Worm (Caenorhabditis elegans) whole organism, mixed stage, embryonic: ENCODE data around the gene tbp-1.

ENCODE experiments used
- M03D4.4 ChIP-seq: sonication (generic microtip); optimal IDR thresholded peaks from 2 replicates; lab custom pipeline; 2017; ENCODE audit warnings: mild to moderate bottlenecking, missing genetic modification characterization, missing compliant biosample characterization
- ceh-43 ChIP-seq: fragments of 200-800 bp; sonication (Bioruptor generic); optimal IDR thresholded peaks from 2 replicates; lab custom pipeline; 2018; ENCODE audit warnings: mild to moderate bottlenecking, missing genetic modification characterization, moderate library complexity, missing compliant biosample characterization
- cnd-1 ChIP-seq: fragments of 200-800 bp; sonication (Bioruptor generic); optimal IDR thresholded peaks from 2 replicates; lab custom pipeline; 2018; ENCODE audit warnings: mild to moderate bottlenecking, missing genetic modification characterization, missing compliant biosample characterization
- elt-3 ChIP-seq: fragments of 150-350 bp; optimal IDR thresholded peaks from 2 replicates; lab custom pipeline; 2014; ENCODE audit warnings: missing biosample characterization, missing genetic modification characterization
- flh-1 ChIP-seq: fragments of 200-800 bp; sonication (Bioruptor generic); optimal IDR thresholded peaks from 2 replicates; lab custom pipeline; 2018; ENCODE audit warnings: mild to moderate bottlenecking, missing genetic modification characterization, moderate library complexity, missing compliant biosample characterization
- mab-5 ChIP-seq: fragments of 150-350 bp; optimal IDR thresholded peaks from 2 replicates; lab custom pipeline; 2014; ENCODE audit warnings: missing biosample characterization, missing genetic modification characterization
- mep-1 ChIP-seq: fragments of 150-350 bp; optimal IDR thresholded peaks from 2 replicates; lab custom pipeline; 2017; ENCODE audit warnings: missing biosample characterization, missing genetic modification reagents, missing genetic modification characterization, inconsistent platforms
- nhr-2 ChIP-seq: fragments of 150-350 bp; optimal IDR thresholded peaks from 2 replicates; lab custom pipeline; 2014; ENCODE audit warnings: missing biosample characterization, missing genetic modification characterization
- snpc-4 ChIP-seq: fragments of 150-350 bp; optimal IDR thresholded peaks from 2 replicates; lab custom pipeline; 2014; ENCODE audit warnings: missing biosample characterization, missing genetic modification characterization
- unc-39 ChIP-seq: fragments of 150-350 bp; optimal IDR thresholded peaks from 2 replicates; lab custom pipeline; 2014; ENCODE audit warnings: missing biosample characterization, missing genetic modification characterization

- TF ChIP-seq snpc-4 (tag; lab: Kevin White, UChicago) (no peak), cnd-1 (tag; lab: Kevin White, UChicago) (no peak), elt-3 (no peak), ceh-43 (GFP tag; lab: Kevin White, UChicago) (no peak), flh-1 (GFP tag; lab: Kevin White, UChicago) (no peak), mab-5 (tag; lab: Kevin White, UChicago) (no peak), nhr-2 (tag; lab: Kevin White, UChicago) (no peak), M03D4.4 (no peak), mep-1 (no peak), unc-39 (tag; lab: Kevin White, UChicago) (no peak)
These were observed 45.1 kb upstream of the tbp-1 start, which contains the start of gene kap-1 for ce11 chrIII:7338693-7339092.
